Worm (Caenorhabditis elegans): Measurements from ENCODE around the gene C25E10.8.

DNA sequence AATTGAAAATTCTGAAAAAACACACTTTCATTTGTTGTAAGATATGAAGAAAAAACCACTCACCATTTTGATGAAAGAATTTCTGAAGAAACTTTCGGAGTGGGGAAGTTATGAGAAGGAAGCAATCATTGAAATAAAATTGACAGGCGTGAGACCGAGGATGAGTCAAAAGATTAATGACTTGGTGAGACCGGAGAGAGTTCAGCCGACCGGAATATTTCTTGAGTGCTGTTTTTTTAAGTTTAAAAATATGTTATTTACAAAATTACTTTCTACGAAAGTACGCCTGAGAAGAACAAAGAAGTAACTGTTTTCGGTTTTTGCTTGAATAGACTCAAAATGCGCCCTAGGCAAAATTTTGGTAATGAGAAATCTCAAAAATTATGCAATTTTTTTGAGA, 2.4 kb upstream of the C25E10.8 start, which contains the start of gene C25E10.10:
- TF ChIP-seq tbx-2 (tag; optimal IDR thresholded peaks at IDR 0.05) (no peak), zip-4 (GFP tag; optimal IDR thresholded peaks at IDR 0.05) (no peak), lin-15B (tag; optimal IDR thresholded peaks at IDR 0.05) (no peak), fkh-4 (tag; optimal IDR thresholded peaks at IDR 0.05; ENCODE audit: borderline replicate concordance) (no peak), ceh-88 (GFP tag; IDR thresholded peaks at IDR 0.05) (no peak)

Measured in whole organism, L1 larva.